Worm (Caenorhabditis elegans) whole organism, early embryonic: ENCODE measurements around the gene T24B8.3.

Experiments
- B0310.2 ChIP-seq: sonication (generic microtip); optimal IDR thresholded peaks from 2 replicates; lab custom pipeline; 2016; ENCODE audit warnings: mild to moderate bottlenecking, missing genetic modification characterization, missing compliant biosample characterization
- F13C5.2 ChIP-seq: sonication (generic microtip); optimal IDR thresholded peaks from 2 replicates; lab custom pipeline; 2017; ENCODE audit warnings: mild to moderate bottlenecking, missing genetic modification characterization, inconsistent platforms, missing compliant biosample characterization
- aly-1 ChIP-seq: sonication (generic microtip); optimal IDR thresholded peaks from 2 replicates; lab custom pipeline; 2016; ENCODE audit warnings: missing genetic modification characterization, missing compliant biosample characterization
- ama-1 ChIP-seq: fragments of 150-350 bp; optimal IDR thresholded peaks from 2 replicates; lab custom pipeline; 2014
- ceh-13 ChIP-seq: fragments of 200-800 bp; sonication (Bioruptor generic); optimal IDR thresholded peaks from 2 replicates; lab custom pipeline; 2018; ENCODE audit warnings: mild to moderate bottlenecking, missing genetic modification characterization, missing compliant biosample characterization
- ceh-36 ChIP-seq: sonication (generic microtip); optimal IDR thresholded peaks from 2 replicates; lab custom pipeline; 2016; ENCODE audit warnings: missing genetic modification characterization, inconsistent platforms, missing compliant biosample characterization
- ets-7 ChIP-seq: sonication (generic microtip); optimal IDR thresholded peaks from 2 replicates; lab custom pipeline; 2016; ENCODE audit warnings: missing genotype, missing genetic modification characterization, missing compliant biosample characterization
- flt-1 ChIP-seq: fragments of 200-800 bp; sonication (Bioruptor generic); IDR thresholded peaks from 2 replicates; pipeline ENCODE4 v1.3.6; 2022; ENCODE audit warnings: missing genetic modification characterization, missing compliant biosample characterization
- hmbx-1 ChIP-seq: sonication (generic microtip); optimal IDR thresholded peaks from 2 replicates; lab custom pipeline; 2016; ENCODE audit warnings: mild to moderate bottlenecking, missing genetic modification characterization, missing compliant biosample characterization
- hmg-4 ChIP-seq: fragments of 200-800 bp; sonication (Bioruptor generic); optimal IDR thresholded peaks from 2 replicates; lab custom pipeline; 2018; ENCODE audit warnings: mild to moderate bottlenecking, missing genetic modification characterization, missing compliant biosample characterization
- hnd-1 ChIP-seq: sonication (generic microtip); optimal IDR thresholded peaks from 2 replicates; lab custom pipeline; 2016; ENCODE audit warnings: missing genetic modification characterization, missing compliant biosample characterization
- pes-1 ChIP-seq: fragments of 200-800 bp; sonication (Bioruptor generic); IDR thresholded peaks from 2 replicates; pipeline ENCODE4 v1.3.6; 2022; ENCODE audit warnings: missing genetic modification reagents, missing genetic modification characterization, missing compliant biosample characterization
- scrt-1 ChIP-seq: fragments of 200-800 bp; sonication (Bioruptor generic); IDR thresholded peaks from 2 replicates; pipeline ENCODE4 v1.3.6; 2022; ENCODE audit warnings: missing genetic modification characterization, missing compliant biosample characterization
- sea-1 ChIP-seq: fragments of 200-800 bp; sonication (Bioruptor generic); conservative IDR thresholded peaks from 2 replicates; pipeline ENCODE4 v1.3.6; 2022; ENCODE audit warnings: missing genetic modification characterization, missing compliant biosample characterization
- tbx-11 ChIP-seq: fragments of 200-800 bp; sonication (Bioruptor generic); IDR thresholded peaks from 2 replicates; pipeline ENCODE4 v1.3.6; 2022; ENCODE audit warnings: missing genetic modification characterization, missing compliant biosample characterization
- tbx-37 ChIP-seq: fragments of 200-800 bp; sonication (Bioruptor generic); conservative IDR thresholded peaks from 2 replicates; pipeline ENCODE4 v1.3.6; 2022; ENCODE audit warnings: missing genetic modification reagents, missing genetic modification characterization, missing compliant biosample characterization
- tra-4 ChIP-seq: sonication (generic microtip); optimal IDR thresholded peaks from 2 replicates; lab custom pipeline; 2017; ENCODE audit warnings: missing genetic modification characterization, missing compliant biosample characterization

T24B8.3 gene

DNA sequence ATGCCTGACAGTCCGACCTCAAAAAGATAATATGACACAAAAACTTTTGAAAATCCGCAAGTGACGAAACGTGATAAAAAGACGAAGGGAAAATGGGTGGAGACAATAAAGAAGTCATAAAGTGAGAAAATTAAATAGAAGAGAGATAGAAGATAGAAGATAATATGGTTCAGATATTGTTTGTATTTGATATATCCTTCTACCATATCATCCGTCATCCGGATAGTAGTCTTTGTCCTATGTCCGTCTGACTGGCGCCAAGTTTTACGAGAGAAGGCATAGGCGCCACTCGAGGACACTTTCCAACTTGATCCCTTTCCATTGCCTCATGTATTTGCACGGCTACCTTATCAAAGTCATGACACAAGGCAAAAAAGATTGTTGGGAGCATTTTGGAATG lies 29.0 kb downstream of the T24B8.3 start:
- TF ChIP-seq tbx-11 (GFP tag; lab: Robert Waterston, UW) (no peak), scrt-1 (GFP tag; lab: Robert Waterston, UW) (no peak), flt-1 (GFP tag; lab: Robert Waterston, UW) (no peak), hmg-4 (GFP tag; lab: Kevin White, UChicago) (no peak), pes-1 (GFP tag; lab: Robert Waterston, UW) (no peak), ets-7 (tag; lab: Kevin White, UChicago) (no peak), tra-4 (tag; lab: Kevin White, UChicago) (no peak), F13C5.2 (tag; lab: Kevin White, UChicago) (no peak), tbx-37 (no peak)

DNA sequence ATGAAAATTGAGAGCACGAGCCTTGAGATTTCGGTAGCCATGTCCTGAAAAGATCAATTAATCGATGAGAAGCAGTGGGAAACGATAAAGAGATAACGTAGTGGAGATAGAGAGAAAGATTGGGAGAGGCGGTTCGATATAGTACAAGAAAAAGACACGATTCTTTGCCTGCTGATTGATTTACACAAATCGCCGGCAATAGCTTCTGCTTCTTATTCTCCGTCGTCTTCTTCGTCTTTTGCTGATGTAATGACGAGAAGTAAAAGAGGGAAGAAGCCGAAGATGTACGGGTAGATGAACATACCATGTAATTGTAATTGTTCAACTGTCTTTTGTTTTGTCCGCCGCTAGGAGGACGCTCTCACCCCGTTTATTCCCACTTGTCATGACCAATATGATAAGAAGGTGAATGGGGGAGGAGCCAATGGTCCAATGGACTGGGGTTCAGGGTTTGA lies 31.7 kb downstream of the T24B8.3 start, which contains the start of gene F37B12.1:
Gene F37B12.1, minus strand, starts transcription at position 51 of the 455 bp plus-strand sequence.
- TF ChIP-seq pes-1 (GFP tag; lab: Robert Waterston, UW): no peak
- TF ChIP-seq tbx-37: no peak
- TF ChIP-seq ceh-13 (GFP tag; lab: Kevin White, UChicago): no peak
- no peak for TF ChIP-seq flt-1 (GFP tag; lab: Robert Waterston, UW)
- TF ChIP-seq ceh-36: no peak
- no peak for TF ChIP-seq F13C5.2 (tag; lab: Kevin White, UChicago)
- no peak for TF ChIP-seq hnd-1
- no peak for TF ChIP-seq ets-7 (tag; lab: Kevin White, UChicago)
- TF ChIP-seq hmg-4 (GFP tag; lab: Kevin White, UChicago): no peak
- TF ChIP-seq scrt-1 (GFP tag; lab: Robert Waterston, UW): no peak
- no peak for TF ChIP-seq B0310.2 (tag; lab: Kevin White, UChicago)
- TF ChIP-seq sea-1 (GFP tag; lab: Robert Waterston, UW): no peak
- no peak for TF ChIP-seq tbx-11 (GFP tag; lab: Robert Waterston, UW)
- no peak for TF ChIP-seq aly-1

DNA sequence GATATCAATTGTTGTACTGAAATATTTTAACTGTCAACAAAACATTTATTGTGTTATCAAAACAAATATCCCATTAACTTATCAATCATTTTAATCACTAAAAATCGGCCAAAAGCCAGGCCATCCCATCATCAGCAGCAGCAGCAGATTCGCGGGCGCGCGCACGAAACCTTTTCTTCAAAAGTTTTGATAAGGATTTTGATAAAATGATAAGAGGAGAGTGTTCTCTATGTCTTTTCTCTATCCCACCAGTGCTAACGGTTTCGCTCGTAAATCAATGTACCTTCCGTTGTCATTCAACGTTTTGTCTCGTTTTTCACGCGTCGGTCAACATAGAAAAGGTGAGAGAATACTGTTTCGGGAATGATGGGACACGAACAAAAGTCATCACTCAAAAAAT lies 32.8 kb downstream of the T24B8.3 start:
- TF ChIP-seq tbx-37 (no peak), F13C5.2 (tag; lab: Kevin White, UChicago) (no peak), ceh-13 (GFP tag; lab: Kevin White, UChicago) (no peak), hmbx-1 (tag; lab: Kevin White, UChicago) (no peak), pes-1 (GFP tag; lab: Robert Waterston, UW) (no peak), hnd-1 (no peak), sea-1 (GFP tag; lab: Robert Waterston, UW) (no peak), ceh-36 (no peak), scrt-1 (GFP tag; lab: Robert Waterston, UW) (no peak), B0310.2 (tag; lab: Kevin White, UChicago) (no peak), aly-1 (no peak), hmg-4 (GFP tag; lab: Kevin White, UChicago) (no peak), ama-1 (lab: Kevin White, UChicago) (no peak), ets-7 (tag; lab: Kevin White, UChicago) (no peak), tbx-11 (GFP tag; lab: Robert Waterston, UW) (no peak), tra-4 (tag; lab: Kevin White, UChicago) (no peak), flt-1 (GFP tag; lab: Robert Waterston, UW) (no peak)

DNA sequence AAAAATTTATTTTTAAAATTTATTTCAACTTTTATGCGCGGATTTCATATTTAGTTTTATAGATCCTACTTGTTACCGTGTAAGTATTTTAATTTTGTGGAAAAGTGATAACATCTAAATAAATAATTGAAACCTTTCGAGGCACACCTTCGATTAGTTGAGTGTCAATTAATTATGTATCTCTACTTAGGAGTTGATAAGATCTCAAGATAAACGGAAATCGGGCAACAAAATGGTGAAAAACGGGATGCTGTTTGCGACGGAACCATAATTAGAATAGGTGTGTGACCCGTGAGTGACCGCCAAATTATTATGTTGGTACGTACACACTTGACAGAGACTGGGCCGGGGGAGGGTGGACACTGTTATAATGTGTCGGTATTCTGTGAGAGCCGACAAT lies 34.6 kb downstream of the T24B8.3 start:
- TF ChIP-seq scrt-1 (GFP tag; lab: Robert Waterston, UW) (no peak), ama-1 (lab: Kevin White, UChicago) (no peak), aly-1 (no peak), ceh-13 (GFP tag; lab: Kevin White, UChicago) (no peak), hmg-4 (GFP tag; lab: Kevin White, UChicago) (no peak)

DNA sequence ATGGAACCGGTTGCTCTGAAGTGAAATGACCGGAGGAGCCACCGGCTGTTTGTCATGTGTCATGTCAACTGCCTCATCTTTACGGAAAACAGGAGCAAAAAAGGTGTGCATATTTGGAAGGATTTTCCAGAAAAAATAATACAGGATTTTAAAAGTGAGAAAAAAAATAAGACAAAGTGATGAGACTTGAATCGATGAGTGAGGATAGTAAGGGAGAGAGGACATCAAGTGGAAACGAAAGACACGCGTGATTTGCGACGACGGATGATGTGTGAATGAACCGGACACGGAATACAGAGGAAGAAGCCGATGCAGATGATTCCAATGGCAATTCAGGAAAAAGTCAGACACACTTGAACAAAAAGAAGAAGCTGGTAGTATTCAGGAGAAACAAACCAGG lies 36.6 kb downstream of the T24B8.3 start:
- no peak for TF ChIP-seq aly-1
- no peak for TF ChIP-seq ama-1 (lab: Kevin White, UChicago)
- no peak for TF ChIP-seq tra-4 (tag; lab: Kevin White, UChicago)
- no peak for TF ChIP-seq B0310.2 (tag; lab: Kevin White, UChicago)
- no peak for TF ChIP-seq tbx-11 (GFP tag; lab: Robert Waterston, UW)
- TF ChIP-seq F13C5.2 (tag; lab: Kevin White, UChicago): no peak
- TF ChIP-seq hmg-4 (GFP tag; lab: Kevin White, UChicago): no peak
- TF ChIP-seq ets-7 (tag; lab: Kevin White, UChicago): no peak
- no peak for TF ChIP-seq flt-1 (GFP tag; lab: Robert Waterston, UW)
- no peak for TF ChIP-seq pes-1 (GFP tag; lab: Robert Waterston, UW)

DNA sequence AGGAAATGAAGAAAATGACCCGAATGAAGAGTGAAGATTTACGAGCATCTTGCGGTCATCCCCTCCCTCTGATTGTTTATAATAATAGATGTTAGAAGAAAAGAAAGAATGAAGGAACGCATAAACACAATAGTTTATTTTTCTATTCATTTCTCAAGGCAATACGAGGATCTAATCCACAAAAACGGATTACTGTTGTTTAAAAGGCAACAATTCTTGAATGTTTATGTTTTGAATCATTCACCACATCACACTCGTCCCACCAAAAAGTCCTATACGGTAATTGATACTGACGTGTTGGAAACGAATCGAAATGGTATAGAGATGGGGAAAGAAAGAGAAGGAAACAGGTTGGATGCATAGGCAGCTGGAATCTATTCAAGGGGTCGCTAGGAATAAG lies 39.3 kb downstream of the T24B8.3 start:
- TF ChIP-seq hmbx-1 (tag; lab: Kevin White, UChicago): no peak
- TF ChIP-seq flt-1 (GFP tag; lab: Robert Waterston, UW): no peak
- TF ChIP-seq scrt-1 (GFP tag; lab: Robert Waterston, UW): no peak
- TF ChIP-seq pes-1 (GFP tag; lab: Robert Waterston, UW): no peak
- no peak for TF ChIP-seq tbx-37
- TF ChIP-seq tra-4 (tag; lab: Kevin White, UChicago): no peak
- no peak for TF ChIP-seq ceh-13 (GFP tag; lab: Kevin White, UChicago)
- TF ChIP-seq sea-1 (GFP tag; lab: Robert Waterston, UW): no peak

DNA sequence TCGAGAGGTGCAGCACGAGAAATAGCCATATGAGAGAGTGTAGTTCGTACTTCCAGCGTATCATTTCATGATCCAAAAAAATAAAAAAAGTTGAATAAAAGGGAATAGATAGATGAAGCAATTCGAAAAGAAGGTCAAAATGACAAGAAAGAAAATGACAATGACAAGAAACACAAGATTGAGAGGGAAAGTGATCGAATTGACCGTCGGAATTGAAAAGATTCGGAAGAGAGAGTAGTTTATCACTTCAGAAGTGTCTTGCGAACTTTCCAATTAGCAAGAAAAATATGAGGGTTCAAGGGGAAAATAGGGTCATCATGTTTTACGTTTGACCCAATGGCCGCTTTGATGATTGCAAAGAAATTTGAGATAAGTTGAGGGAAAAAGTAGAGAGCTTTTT lies 41.2 kb downstream of the T24B8.3 start, which contains the start of gene dep-1:
Gene dep-1, minus strand, starts transcription at position 95 of the 400 bp plus-strand sequence.
- no peak for TF ChIP-seq hmg-4 (GFP tag; lab: Kevin White, UChicago)
- TF ChIP-seq ceh-13 (GFP tag; lab: Kevin White, UChicago): no peak
- TF ChIP-seq ets-7 (tag; lab: Kevin White, UChicago): no peak
- no peak for TF ChIP-seq sea-1 (GFP tag; lab: Robert Waterston, UW)
- no peak for TF ChIP-seq tra-4 (tag; lab: Kevin White, UChicago)
- no peak for TF ChIP-seq tbx-37
- no peak for TF ChIP-seq F13C5.2 (tag; lab: Kevin White, UChicago)
